Worm (Caenorhabditis elegans) whole organism, late embryonic: ENCODE data around the gene tag-234.

Experiments used
- C38D4.7 ChIP-seq: fragments of 200-800 bp; sonication (Bioruptor generic); optimal IDR thresholded peaks from 2 replicates; lab custom pipeline; 2018; ENCODE audit warnings: mild to moderate bottlenecking, missing genetic modification characterization, moderate library complexity, missing compliant biosample characterization
- F13H6.1 ChIP-seq: sonication (generic microtip); optimal IDR thresholded peaks from 2 replicates; lab custom pipeline; 2016; ENCODE audit warnings: missing genetic modification characterization, missing compliant biosample characterization
- K02D7.2 ChIP-seq: sonication (generic microtip); optimal IDR thresholded peaks from 2 replicates; lab custom pipeline; 2017; ENCODE audit warnings: mild to moderate bottlenecking, missing genetic modification characterization, missing compliant biosample characterization
- T23F11.4 ChIP-seq: fragments of 200-800 bp; sonication (Bioruptor generic); optimal IDR thresholded peaks from 2 replicates; lab custom pipeline; 2018; ENCODE audit warnings: mild to moderate bottlenecking, missing genetic modification characterization, missing compliant biosample characterization
- Y22D7AL.16 ChIP-seq: sonication (generic microtip); optimal IDR thresholded peaks from 2 replicates; lab custom pipeline; 2016; ENCODE audit warnings: missing genetic modification characterization, missing compliant biosample characterization
- ahr-1 ChIP-seq: sonication (generic microtip); optimal IDR thresholded peaks from 2 replicates; lab custom pipeline; 2016; ENCODE audit warnings: missing genetic modification characterization, missing compliant biosample characterization
- ama-1 ChIP-seq: fragments of 150-350 bp; optimal IDR thresholded peaks from 2 replicates; lab custom pipeline; 2014
- ceh-14 ChIP-seq: sonication (generic microtip); optimal IDR thresholded peaks from 2 replicates; lab custom pipeline; 2016; ENCODE audit warnings: missing genotype, missing genetic modification characterization, missing compliant biosample characterization
- ceh-18 ChIP-seq: sonication (generic microtip); optimal IDR thresholded peaks from 2 replicates; lab custom pipeline; 2016; ENCODE audit warnings: missing genetic modification characterization, missing compliant biosample characterization
- ceh-19 ChIP-seq: fragments of 200-800 bp; sonication (Bioruptor generic); optimal IDR thresholded peaks from 2 replicates; lab custom pipeline; 2018; ENCODE audit warnings: mild to moderate bottlenecking, missing genetic modification characterization, missing compliant biosample characterization
- ceh-22 ChIP-seq: sonication (generic microtip); optimal IDR thresholded peaks from 2 replicates; lab custom pipeline; 2017; ENCODE audit warnings: missing biosample characterization, missing genetic modification characterization
- ceh-30 ChIP-seq: fragments of 150-350 bp; optimal IDR thresholded peaks from 2 replicates; lab custom pipeline; 2014; ENCODE audit warnings: missing biosample characterization, missing genetic modification characterization
- ceh-31 ChIP-seq: sonication (generic microtip); optimal IDR thresholded peaks from 2 replicates; lab custom pipeline; 2016; ENCODE audit warnings: missing genetic modification characterization, missing compliant biosample characterization
- ceh-34 ChIP-seq: sonication (generic microtip); optimal IDR thresholded peaks from 2 replicates; lab custom pipeline; 2016; ENCODE audit warnings: mild to moderate bottlenecking, missing genetic modification characterization, missing compliant biosample characterization
- ceh-45 ChIP-seq: fragments of 200-800 bp; sonication (Bioruptor generic); IDR thresholded peaks from 2 replicates; pipeline ENCODE4 v1.3.6; 2022; ENCODE audit warnings: missing genetic modification reagents, missing genetic modification characterization, missing compliant biosample characterization
- ceh-48 ChIP-seq: sonication (generic microtip); optimal IDR thresholded peaks from 2 replicates; lab custom pipeline; 2016; ENCODE audit warnings: missing genetic modification characterization, inconsistent platforms, missing compliant biosample characterization
- che-1 ChIP-seq: sonication (generic microtip); optimal IDR thresholded peaks from 2 replicates; lab custom pipeline; 2016; ENCODE audit warnings: mild to moderate bottlenecking, missing genetic modification characterization, missing compliant biosample characterization
- dve-1 ChIP-seq: sonication (generic microtip); optimal IDR thresholded peaks from 2 replicates; lab custom pipeline; 2017; ENCODE audit warnings: antibody characterized with exemption, mild to moderate bottlenecking, missing genetic modification characterization, missing compliant biosample characterization
- elt-2 ChIP-seq: sonication (generic microtip); optimal IDR thresholded peaks from 2 replicates; lab custom pipeline; 2016; ENCODE audit warnings: missing genetic modification reagents, missing genetic modification characterization, missing compliant biosample characterization
- elt-4 ChIP-seq: sonication (generic microtip); optimal IDR thresholded peaks from 2 replicates; lab custom pipeline; 2016; ENCODE audit warnings: missing genetic modification characterization, missing compliant biosample characterization
- eyg-1 ChIP-seq: sonication (generic microtip); optimal IDR thresholded peaks from 2 replicates; lab custom pipeline; 2016; ENCODE audit warnings: missing genotype, missing genetic modification characterization, missing compliant biosample characterization
- fax-1 ChIP-seq: sonication (generic microtip); optimal IDR thresholded peaks from 2 replicates; lab custom pipeline; 2016; ENCODE audit warnings: missing genotype, missing genetic modification characterization, missing compliant biosample characterization
- fkh-10 ChIP-seq: fragments of 150-350 bp; optimal IDR thresholded peaks from 2 replicates; lab custom pipeline; 2014; ENCODE audit warnings: missing biosample characterization, missing genetic modification reagents, missing genetic modification characterization
- gmeb-2 ChIP-seq: sonication (generic microtip); optimal IDR thresholded peaks from 2 replicates; lab custom pipeline; 2016; ENCODE audit warnings: missing genetic modification characterization, inconsistent platforms, missing compliant biosample characterization
- hlh-13 ChIP-seq: fragments of 200-800 bp; sonication (Bioruptor generic); optimal IDR thresholded peaks from 2 replicates; lab custom pipeline; 2018; ENCODE audit warnings: mild to moderate bottlenecking, missing genetic modification characterization, missing compliant biosample characterization
- hlh-15 ChIP-seq: sonication (generic microtip); optimal IDR thresholded peaks from 2 replicates; lab custom pipeline; 2016; ENCODE audit warnings: missing genetic modification characterization, missing compliant biosample characterization
- hlh-30 ChIP-seq: sonication (generic microtip); optimal IDR thresholded peaks from 2 replicates; lab custom pipeline; 2017; ENCODE audit warnings: antibody characterized with exemption, missing genetic modification characterization, missing compliant biosample characterization; ENCODE audit not compliant: insufficient read depth
- hlh-8 ChIP-seq: sonication (generic microtip); optimal IDR thresholded peaks from 2 replicates; lab custom pipeline; 2016; ENCODE audit warnings: missing genotype, missing genetic modification characterization, missing compliant biosample characterization
- lin-11 ChIP-seq: fragments of 200-800 bp; sonication (Bioruptor generic); optimal IDR thresholded peaks from 2 replicates; lab custom pipeline; 2018; ENCODE audit warnings: mild to moderate bottlenecking, missing genetic modification characterization, missing compliant biosample characterization
- madf-2 ChIP-seq: sonication (generic microtip); optimal IDR thresholded peaks from 2 replicates; lab custom pipeline; 2017; ENCODE audit warnings: missing genetic modification characterization, missing compliant biosample characterization
- nfya-1 ChIP-seq: sonication (generic microtip); optimal IDR thresholded peaks from 2 replicates; lab custom pipeline; 2017; ENCODE audit warnings: missing genetic modification characterization, mild to moderate bottlenecking, missing compliant biosample characterization, antibody characterized with exemption, moderate library complexity
- nhr-11 ChIP-seq: fragments of 150-350 bp; optimal IDR thresholded peaks from 2 replicates; lab custom pipeline; 2014; ENCODE audit warnings: missing biosample characterization, missing genetic modification characterization
- npax-4 ChIP-seq: sonication (generic microtip); optimal IDR thresholded peaks from 2 replicates; lab custom pipeline; 2016; ENCODE audit warnings: missing genetic modification characterization, missing compliant biosample characterization
- pag-3 ChIP-seq: sonication (generic microtip); optimal IDR thresholded peaks from 2 replicates; lab custom pipeline; 2016; ENCODE audit warnings: missing compliant biosample characterization, missing genetic modification characterization, borderline replicate concordance
- pax-1 ChIP-seq: fragments of 150-350 bp; optimal IDR thresholded peaks from 2 replicates; lab custom pipeline; 2014; ENCODE audit warnings: missing biosample characterization, missing genetic modification characterization
- pha-4 ChIP-seq: fragments of 150-350 bp; optimal IDR thresholded peaks from 2 replicates; lab custom pipeline; 2018; ENCODE audit warnings: missing biosample characterization, missing genetic modification reagents, missing genetic modification characterization
- pqm-1 ChIP-seq: sonication (generic microtip); optimal IDR thresholded peaks from 2 replicates; lab custom pipeline; 2016; ENCODE audit warnings: missing genetic modification characterization, missing compliant biosample characterization
- pros-1 ChIP-seq: fragments of 150-350 bp; optimal IDR thresholded peaks from 2 replicates; lab custom pipeline; 2014; ENCODE audit warnings: missing biosample characterization, missing genetic modification reagents, missing genetic modification characterization
- rnt-1 ChIP-seq: sonication (generic microtip); optimal IDR thresholded peaks from 2 replicates; lab custom pipeline; 2016; ENCODE audit warnings: missing genetic modification characterization, missing compliant biosample characterization
- sox-2 ChIP-seq: fragments of 200-800 bp; sonication (Bioruptor generic); IDR thresholded peaks from 2 replicates; pipeline ENCODE4 v1.3.6; 2022; ENCODE audit warnings: missing genetic modification reagents, missing genetic modification characterization, missing compliant biosample characterization
- sox-4 ChIP-seq: sonication (generic microtip); optimal IDR thresholded peaks from 2 replicates; lab custom pipeline; 2017; ENCODE audit warnings: mild to moderate bottlenecking, missing genetic modification characterization, inconsistent platforms, missing compliant biosample characterization
- syd-9 ChIP-seq: sonication (generic microtip); optimal IDR thresholded peaks from 2 replicates; lab custom pipeline; 2016; ENCODE audit warnings: mild to moderate bottlenecking, missing genetic modification characterization, moderate library complexity, missing compliant biosample characterization
- tbx-2 ChIP-seq: sonication (generic microtip); optimal IDR thresholded peaks from 2 replicates; lab custom pipeline; 2016; ENCODE audit warnings: missing genetic modification characterization, missing compliant biosample characterization
- tbx-7 ChIP-seq: sonication (generic microtip); optimal IDR thresholded peaks from 2 replicates; lab custom pipeline; 2016; ENCODE audit warnings: missing genotype, missing genetic modification characterization, missing compliant biosample characterization
- ttx-3 ChIP-seq: sonication (generic microtip); optimal IDR thresholded peaks from 2 replicates; lab custom pipeline; 2016; ENCODE audit warnings: missing genetic modification reagents, missing genetic modification characterization, missing compliant biosample characterization
- unc-3 ChIP-seq, 2 experiments: fragments of 200-800 bp in 1 of 2; sonication (Bioruptor generic) in 1 of 2; sonication (generic microtip) in 1 of 2; conservative IDR thresholded peaks in 1 of 2; optimal IDR thresholded peaks in 1 of 2; 2 replicates each; pipeline versions ENCODE4 v1.3.6 to Lab custom; 2016 to 2022; ENCODE audit warnings: missing compliant biosample characterization in 2 of 2, missing genetic modification characterization in 2 of 2, missing genetic modification reagents in 1 of 2
- unc-42 ChIP-seq: sonication (generic microtip); optimal IDR thresholded peaks from 2 replicates; lab custom pipeline; 2016; ENCODE audit warnings: missing genotype, missing genetic modification characterization, missing compliant biosample characterization
- unc-55 ChIP-seq: sonication (generic microtip); optimal IDR thresholded peaks from 2 replicates; lab custom pipeline; 2017; ENCODE audit warnings: missing biosample characterization, missing genetic modification reagents, missing genetic modification characterization
- unc-86 ChIP-seq: sonication (generic microtip); optimal IDR thresholded peaks from 2 replicates; lab custom pipeline; 2016; ENCODE audit warnings: missing genetic modification characterization, missing compliant biosample characterization

The tag-234 gene

ce11 chrII:5899865-5900486, 36.0 kb downstream of the tag-234 start:
- TF ChIP-seq hlh-8 (tag; lab: Kevin White, UChicago): no peak
- TF ChIP-seq sox-4 (tag; lab: Kevin White, UChicago): no peak
- no peak for TF ChIP-seq hlh-15 (tag; lab: Kevin White, UChicago)
- no peak for TF ChIP-seq pax-1 (tag; lab: Kevin White, UChicago)
- TF ChIP-seq ttx-3 (tag; lab: Kevin White, UChicago): no peak
- no peak for TF ChIP-seq F13H6.1 (tag; lab: Kevin White, UChicago)
- TF ChIP-seq ceh-48 (tag; lab: Kevin White, UChicago): no peak
- no peak for TF ChIP-seq unc-42 (tag; lab: Kevin White, UChicago)
- TF ChIP-seq lin-11 (tag; lab: Kevin White, UChicago): no peak

DNA sequence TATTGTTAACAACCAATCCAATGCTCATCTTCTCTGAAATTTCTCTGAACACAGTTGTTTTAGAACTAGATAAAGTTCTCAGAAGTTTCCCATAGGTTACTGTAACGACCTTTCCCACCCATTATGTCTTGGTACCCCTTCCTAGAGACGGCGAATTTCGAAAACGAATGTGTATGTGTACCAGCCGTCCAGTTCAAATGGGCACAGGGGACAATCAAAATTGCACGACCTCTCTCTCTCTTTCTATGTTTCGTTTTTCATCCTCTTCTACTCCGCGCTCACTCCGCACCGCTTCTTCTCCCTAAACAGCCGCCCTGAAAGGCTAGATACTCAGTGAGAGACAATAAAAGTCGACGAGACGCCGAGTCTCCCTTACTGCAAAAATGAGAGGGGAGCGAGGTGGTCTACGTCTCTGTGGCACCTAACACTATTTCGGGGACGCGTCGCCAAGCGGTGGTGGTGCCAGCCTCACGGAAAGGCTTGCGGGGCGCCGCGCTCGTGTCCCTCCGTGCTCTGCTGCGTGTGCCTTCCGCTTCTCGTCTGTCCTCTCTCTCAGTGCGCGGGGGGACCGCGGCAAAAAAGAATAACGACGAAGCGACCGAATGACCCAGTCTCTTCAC, 37.5 kb downstream of the tag-234 start:
- no peak for TF ChIP-seq unc-86 (tag; lab: Kevin White, UChicago)
- TF ChIP-seq pha-4 (tag; lab: Kevin White, UChicago): no peak
- TF ChIP-seq ceh-48 (tag; lab: Kevin White, UChicago): no peak
- no peak for TF ChIP-seq Y22D7AL.16 (tag; lab: Kevin White, UChicago)
- TF ChIP-seq che-1 (tag; lab: Kevin White, UChicago): no peak
- no peak for TF ChIP-seq elt-2 (tag; lab: Kevin White, UChicago)
- TF ChIP-seq tbx-2 (tag; lab: Kevin White, UChicago): peak; percentile 12
- TF ChIP-seq syd-9 (tag; lab: Kevin White, UChicago): peak; percentile 64
- no peak for TF ChIP-seq unc-3 (GFP tag; conservative IDR thresholded peaks at IDR 0.05; lab: Robert Waterston, UW)
- no peak for TF ChIP-seq unc-3 (tag; optimal IDR thresholded peaks at IDR 0.05; lab: Kevin White, UChicago)
- TF ChIP-seq F13H6.1 (tag; lab: Kevin White, UChicago): peak; percentile 9
- no peak for TF ChIP-seq npax-4 (tag; lab: Kevin White, UChicago)
- TF ChIP-seq elt-4 (tag; lab: Kevin White, UChicago): no peak
- TF ChIP-seq eyg-1: no peak
- TF ChIP-seq rnt-1 (tag; lab: Kevin White, UChicago): no peak
- TF ChIP-seq hlh-13 (GFP tag; lab: Kevin White, UChicago): no peak
- no peak for TF ChIP-seq pros-1 (tag; lab: Kevin White, UChicago)
- no peak for TF ChIP-seq ceh-18 (tag; lab: Kevin White, UChicago)
- no peak for TF ChIP-seq madf-2
- TF ChIP-seq ceh-31 (tag; lab: Kevin White, UChicago): no peak
- TF ChIP-seq K02D7.2 (tag; lab: Kevin White, UChicago): no peak
- TF ChIP-seq ceh-22 (tag; lab: Kevin White, UChicago): no peak
- no peak for TF ChIP-seq pag-3
- TF ChIP-seq nfya-1 (tag; lab: Kevin White, UChicago): no peak
- no peak for TF ChIP-seq sox-2 (GFP tag; lab: Robert Waterston, UW)
- TF ChIP-seq lin-11 (tag; lab: Kevin White, UChicago): no peak
- TF ChIP-seq fax-1 (tag; lab: Kevin White, UChicago): no peak
- no peak for TF ChIP-seq hlh-15 (tag; lab: Kevin White, UChicago)
- TF ChIP-seq C38D4.7 (GFP tag; lab: Kevin White, UChicago): no peak
- no peak for TF ChIP-seq ceh-34 (tag; lab: Kevin White, UChicago)
- TF ChIP-seq ceh-30 (tag; lab: Kevin White, UChicago): no peak
- TF ChIP-seq ahr-1: no peak
- TF ChIP-seq unc-55 (GFP tag; lab: Kevin White, UChicago): no peak
- no peak for TF ChIP-seq T23F11.4 (GFP tag; lab: Kevin White, UChicago)
- no peak for TF ChIP-seq nhr-11 (tag; lab: Kevin White, UChicago)
- no peak for TF ChIP-seq pqm-1 (tag; lab: Kevin White, UChicago)
- no peak for TF ChIP-seq ceh-45 (GFP tag; lab: Robert Waterston, UW)
- no peak for TF ChIP-seq fkh-10 (GFP tag; lab: Kevin White, UChicago)
- no peak for TF ChIP-seq tbx-7 (tag; lab: Kevin White, UChicago)
- TF ChIP-seq ceh-19 (GFP tag; lab: Kevin White, UChicago): peak; percentile 7
- TF ChIP-seq hlh-30 (tag; lab: Kevin White, UChicago): no peak
- no peak for TF ChIP-seq ama-1 (lab: Kevin White, UChicago)
- TF ChIP-seq gmeb-2 (tag; lab: Kevin White, UChicago): no peak
- no peak for TF ChIP-seq ceh-14 (tag; lab: Kevin White, UChicago)
- no peak for TF ChIP-seq pax-1 (tag; lab: Kevin White, UChicago)
- no peak for TF ChIP-seq dve-1 (tag; lab: Kevin White, UChicago)
